Fruit fly (Drosophila melanogaster) whole organism, embryonic: Measurements from ENCODE around the gene CG11617.

ENCODE experiments used
- Abd-B ChIP-seq: fragments of 200-800 bp; sonication (Bioruptor generic); optimal IDR thresholded peaks from 2 replicates; lab custom pipeline; 2018; ENCODE audit warnings: missing biosample characterization, mild to moderate bottlenecking, missing genetic modification characterization, moderate library complexity
- Aef1 ChIP-seq: fragments of 200-800 bp; sonication (Bioruptor generic); IDR thresholded peaks from 3 replicates; pipeline ENCODE4 v1.3.6; 2022; ENCODE audit warnings: missing biosample characterization, missing genetic modification characterization
- CG11085 ChIP-seq: fragments of 200-800 bp; sonication (Bioruptor generic); IDR thresholded peaks from 2 replicates; pipeline ENCODE4 v1.3.6; 2022; ENCODE audit warnings: missing biosample characterization, missing genetic modification characterization
- CG13424 ChIP-seq: fragments of 200-800 bp; sonication (Bioruptor generic); optimal IDR thresholded peaks from 2 replicates; lab custom pipeline; 2019; ENCODE audit warnings: missing biosample characterization, mild to moderate bottlenecking, missing genetic modification characterization, moderate library complexity
- CG14667 ChIP-seq: fragments of 200-800 bp; sonication (Bioruptor generic); IDR thresholded peaks from 2 replicates; pipeline ENCODE4 v1.3.6; 2022; ENCODE audit warnings: missing biosample characterization, missing genetic modification characterization
- CG14860 ChIP-seq: fragments of 200-800 bp; sonication (Bioruptor generic); IDR thresholded peaks from 3 replicates; pipeline ENCODE4 v1.3.6; 2022; ENCODE audit warnings: missing biosample characterization, missing genetic modification characterization; ENCODE audit not compliant: partially characterized antibody
- CG15514 ChIP-seq: fragments of 200-800 bp; sonication (Bioruptor generic); optimal IDR thresholded peaks from 3 replicates; lab custom pipeline; 2017; ENCODE audit warnings: missing biosample characterization, missing genetic modification characterization, mild to moderate bottlenecking, moderate library complexity, missing genetic modification reagents
- CG17802 ChIP-seq: fragments of 200-800 bp; sonication (Bioruptor generic); optimal IDR thresholded peaks from 2 replicates; lab custom pipeline; 2018; ENCODE audit warnings: missing biosample characterization, mild to moderate bottlenecking, missing genetic modification characterization, moderate library complexity
- CG34422 ChIP-seq: fragments of 200-800 bp; sonication (Bioruptor generic); IDR thresholded peaks from 3 replicates; pipeline ENCODE4 v1.3.6; 2022; ENCODE audit warnings: missing biosample characterization, missing genetic modification characterization
- CG7987 ChIP-seq: fragments of 200-800 bp; sonication (Bioruptor generic); optimal IDR thresholded peaks from 2 replicates; lab custom pipeline; 2018; ENCODE audit warnings: missing biosample characterization, mild to moderate bottlenecking, missing genetic modification characterization, moderate library complexity
- CG8281 ChIP-seq: fragments of 200-800 bp; sonication (Bioruptor generic); optimal IDR thresholded peaks from 2 replicates; lab custom pipeline; 2018; ENCODE audit warnings: missing biosample characterization, mild to moderate bottlenecking, missing genetic modification characterization, moderate library complexity
- Dad ChIP-seq: fragments of 200-800 bp; sonication (Bioruptor generic); optimal IDR thresholded peaks from 3 replicates; lab custom pipeline; 2016; ENCODE audit warnings: missing biosample characterization, missing genetic modification characterization
- Dip2 ChIP-seq: fragments of 200-800 bp; sonication (Bioruptor generic); IDR thresholded peaks from 2 replicates; pipeline ENCODE4 v1.3.6; 2022; ENCODE audit warnings: missing biosample characterization, missing genetic modification characterization
- Dll ChIP-seq: fragments of 200-800 bp; sonication (Bioruptor generic); IDR thresholded peaks from 4 replicates; pipeline ENCODE4 v1.3.6; 2022; ENCODE audit warnings: missing biosample characterization, missing genetic modification characterization; ENCODE audit not compliant: partially characterized antibody
- ERR ChIP-seq: fragments of 200-800 bp; sonication (Bioruptor generic); optimal IDR thresholded peaks from 2 replicates; lab custom pipeline; 2016; ENCODE audit warnings: missing biosample characterization, missing genetic modification characterization
- Ets65A ChIP-seq: fragments of 200-800 bp; sonication (Bioruptor generic); peaks from one replicate; lab custom pipeline; 2016; ENCODE audit warnings: missing biosample characterization, missing genetic modification characterization
- H15 ChIP-seq: fragments of 200-800 bp; sonication (Bioruptor generic); IDR thresholded peaks from 3 replicates; pipeline ENCODE4 v1.3.6; 2022; ENCODE audit warnings: missing biosample characterization, missing genetic modification characterization
- HLH3B ChIP-seq: fragments of 200-800 bp; sonication (Bioruptor generic); IDR thresholded peaks from 2 replicates; pipeline ENCODE4 v1.3.6; 2022; ENCODE audit warnings: missing biosample characterization, missing genetic modification characterization
- Hr51 ChIP-seq, 2 experiments: fragments of 200-800 bp; sonication (Bioruptor generic); optimal IDR thresholded peaks; 2 replicates in 1 of 2; 3 replicates in 1 of 2; lab custom pipeline; 2016 to 2018; ENCODE audit warnings: missing biosample characterization in 2 of 2, missing genetic modification characterization in 2 of 2, mild to moderate bottlenecking in 1 of 2, moderate library complexity in 1 of 2
- Mad ChIP-seq: fragments of 200-800 bp; sonication (Bioruptor generic); optimal IDR thresholded peaks from 2 replicates; lab custom pipeline; 2016; ENCODE audit warnings: missing biosample characterization, missing genetic modification characterization
- Nf-YC ChIP-seq: fragments of 200-800 bp; optimal IDR thresholded peaks from 3 replicates; lab custom pipeline; 2019; ENCODE audit warnings: missing biosample characterization, mild to moderate bottlenecking, missing genetic modification characterization, moderate library complexity
- Scr ChIP-seq: fragments of 200-800 bp; sonication (Bioruptor generic); IDR thresholded peaks from 2 replicates; pipeline ENCODE4 v1.3.6; 2022; ENCODE audit warnings: missing biosample characterization, missing genetic modification characterization; ENCODE audit not compliant: partially characterized antibody
- Side ChIP-seq: fragments of 200-800 bp; sonication (Bioruptor generic); optimal IDR thresholded peaks from 2 replicates; lab custom pipeline; 2016; ENCODE audit warnings: missing biosample characterization, missing genetic modification characterization
- Sin3A ChIP-seq: fragments of >200 bp; optimal IDR thresholded peaks from 2 replicates; lab custom pipeline; 2018
- abd-A ChIP-seq: fragments of 200-800 bp; sonication (Bioruptor generic); optimal IDR thresholded peaks from 3 replicates; lab custom pipeline; 2019; ENCODE audit warnings: missing biosample characterization, mild to moderate bottlenecking, missing genetic modification characterization, moderate library complexity
- amos ChIP-seq: fragments of 200-800 bp; sonication (Bioruptor generic); IDR thresholded peaks from 2 replicates; pipeline ENCODE4 v1.3.6; 2022; ENCODE audit warnings: missing biosample characterization, missing genetic modification characterization; ENCODE audit not compliant: partially characterized antibody
- bbx ChIP-seq: fragments of 200-800 bp; sonication (Bioruptor generic); IDR thresholded peaks from 2 replicates; pipeline ENCODE4 v1.3.6; 2022; ENCODE audit warnings: missing biosample characterization, missing genetic modification characterization; ENCODE audit not compliant: partially characterized antibody
- bigmax ChIP-seq: fragments of 200-800 bp; sonication (Bioruptor generic); optimal IDR thresholded peaks from 2 replicates; lab custom pipeline; 2018; ENCODE audit warnings: missing biosample characterization, mild to moderate bottlenecking, missing genetic modification characterization
- cg ChIP-seq: fragments of 200-800 bp; sonication (Bioruptor generic); optimal IDR thresholded peaks from 3 replicates; lab custom pipeline; 2019; ENCODE audit warnings: missing biosample characterization, mild to moderate bottlenecking, missing genetic modification characterization, moderate library complexity
- cwo ChIP-seq: fragments of 200-800 bp; sonication (Bioruptor generic); optimal IDR thresholded peaks from 3 replicates; lab custom pipeline; 2017; ENCODE audit warnings: missing biosample characterization, missing genetic modification characterization, mild to moderate bottlenecking, moderate library complexity, missing genetic modification reagents
- dati ChIP-seq: fragments of 200-800 bp; sonication (Bioruptor generic); IDR thresholded peaks from 2 replicates; pipeline ENCODE4 v1.3.6; 2022; ENCODE audit warnings: missing biosample characterization, missing genetic modification characterization
- gce ChIP-seq: fragments of 200-800 bp; sonication (Bioruptor generic); IDR thresholded peaks from 3 replicates; pipeline ENCODE4 v1.3.6; 2022; ENCODE audit warnings: missing biosample characterization, missing genetic modification characterization
- hkb ChIP-seq, 2 experiments: fragments of 200-800 bp in 1 of 2; fragments of >200 bp in 1 of 2; sonication (Bioruptor generic) in 1 of 2; IDR thresholded peaks in 1 of 2; optimal IDR thresholded peaks in 1 of 2; 2 replicates each; pipeline versions ENCODE4 v1.3.6 to Lab custom; 2017 to 2022; ENCODE audit warnings: missing biosample characterization in 1 of 2, missing genetic modification characterization in 1 of 2
- ind ChIP-seq: fragments of 200-800 bp; sonication (Bioruptor generic); optimal IDR thresholded peaks from 3 replicates; lab custom pipeline; 2016; ENCODE audit warnings: missing biosample characterization, missing genetic modification characterization
- insv ChIP-seq, 2 experiments: fragments of 200-800 bp; sonication (Bioruptor generic); optimal IDR thresholded peaks; 3 replicates each; lab custom pipeline; 2016 to 2018; ENCODE audit warnings: missing biosample characterization in 2 of 2, missing genetic modification characterization in 2 of 2
- mirr ChIP-seq: fragments of 200-800 bp; sonication (Bioruptor generic); optimal IDR thresholded peaks from 3 replicates; lab custom pipeline; 2018; ENCODE audit warnings: missing biosample characterization, mild to moderate bottlenecking, missing genetic modification characterization
- oc ChIP-seq: fragments of 200-800 bp; sonication (Bioruptor generic); optimal IDR thresholded peaks from 2 replicates; lab custom pipeline; 2018; ENCODE audit warnings: missing biosample characterization, mild to moderate bottlenecking, missing genetic modification characterization, moderate library complexity
- pfk ChIP-seq: fragments of 200-800 bp; sonication (Bioruptor generic); optimal IDR thresholded peaks from 2 replicates; lab custom pipeline; 2018; ENCODE audit warnings: missing biosample characterization, mild to moderate bottlenecking, missing genetic modification characterization, moderate library complexity
- prd ChIP-seq, 3 experiments: fragments of >200 bp in 2 of 3; fragments of 200-800 bp in 1 of 3; sonication (Bioruptor generic) in 1 of 3; optimal IDR thresholded peaks in 2 of 3; IDR thresholded peaks in 1 of 3; 2 replicates in 2 of 3; 3 replicates in 1 of 3; pipeline versions ENCODE4 v1.3.6 to Lab custom; 2017 to 2022; ENCODE audit warnings: missing biosample characterization in 1 of 3, missing genetic modification characterization in 1 of 3
- pros ChIP-seq: fragments of 200-800 bp; sonication (Bioruptor generic); optimal IDR thresholded peaks from 3 replicates; lab custom pipeline; 2019; ENCODE audit warnings: missing biosample characterization, mild to moderate bottlenecking, missing genetic modification characterization, moderate library complexity
- pum ChIP-seq: fragments of 200-800 bp; sonication (Bioruptor generic); optimal IDR thresholded peaks from 2 replicates; lab custom pipeline; 2016; ENCODE audit warnings: missing biosample characterization, missing genetic modification characterization
- rib ChIP-seq: fragments of 200-800 bp; sonication (Bioruptor generic); IDR thresholded peaks from 2 replicates; pipeline ENCODE4 v1.3.6; 2022; ENCODE audit warnings: missing biosample characterization, missing genetic modification characterization
- shn ChIP-seq: fragments of 200-800 bp; sonication (Bioruptor generic); optimal IDR thresholded peaks from 3 replicates; lab custom pipeline; 2016; ENCODE audit warnings: missing biosample characterization, missing genetic modification characterization
- sna ChIP-seq: fragments of 200-800 bp; sonication (Bioruptor generic); IDR thresholded peaks from 2 replicates; pipeline ENCODE4 v1.3.6; 2022; ENCODE audit warnings: missing biosample characterization, missing genetic modification characterization; ENCODE audit not compliant: partially characterized antibody
- tio ChIP-seq: fragments of 200-800 bp; sonication (Bioruptor generic); optimal IDR thresholded peaks from 2 replicates; lab custom pipeline; 2017; ENCODE audit warnings: missing biosample characterization, missing genetic modification characterization, inconsistent platforms
- wek ChIP-seq: fragments of 200-800 bp; sonication (Bioruptor generic); optimal IDR thresholded peaks from 3 replicates; lab custom pipeline; 2018; ENCODE audit warnings: missing biosample characterization, mild to moderate bottlenecking, missing genetic modification characterization, moderate library complexity
- wor ChIP-seq: fragments of 200-800 bp; sonication (Bioruptor generic); IDR thresholded peaks from 2 replicates; pipeline ENCODE4 v1.3.6; 2022; ENCODE audit warnings: missing biosample characterization, missing genetic modification characterization
- zf30C ChIP-seq: fragments of 200-800 bp; sonication (Bioruptor generic); optimal IDR thresholded peaks from 3 replicates; lab custom pipeline; 2018; ENCODE audit warnings: missing biosample characterization, mild to moderate bottlenecking, missing genetic modification characterization

CG11617 gene

dm6 chr2L:223867-224598, 16.9 kb upstream of the CG11617 start (continued):
- TF ChIP-seq wek (GFP tag; lab: Kevin White, UChicago) (no peak), Dip2 (GFP tag; lab: Robert Waterston, UW) (no peak), mirr (GFP tag; lab: Kevin White, UChicago) (no peak), shn (GFP tag; lab: Kevin White, UChicago) (no peak), hkb (optimal IDR thresholded peaks at IDR 0.05; lab: Kevin White, UChicago) (no peak), hkb (GFP tag; IDR thresholded peaks at IDR 0.05; lab: Robert Waterston, UW) (no peak), bigmax (GFP tag; lab: Kevin White, UChicago) (no peak), CG34422 (GFP tag; lab: Robert Waterston, UW) (no peak), Abd-B (GFP tag; lab: Kevin White, UChicago) (no peak), CG14667 (GFP tag; lab: Robert Waterston, UW) (no peak), CG17802 (tag; lab: Kevin White, UChicago) (no peak), CG13424 (tag; lab: Kevin White, UChicago) (no peak), CG15514 (no peak), Dad (GFP tag; lab: Kevin White, UChicago) (no peak), Mad (GFP tag; lab: Kevin White, UChicago) (no peak), Dll (0 out of 4 replicates have a peak, but pooled peaks have one; percentile 46), ERR (GFP tag; lab: Kevin White, UChicago) (no peak), bbx (GFP tag; lab: Robert Waterston, UW) (no peak), CG14860 (no peak), zf30C (GFP tag; lab: Kevin White, UChicago) (no peak), cg (GFP tag; lab: Kevin White, UChicago) (peak; percentile 69), sna (GFP tag; lab: Robert Waterston, UW) (0 out of 2 replicates have a peak, but pooled peaks have one; percentile 19), CG7987 (GFP tag; lab: Kevin White, UChicago) (no peak), amos (peak; percentile 31; the same call in 1 of the 2 replicates), Hr51 (GFP tag; optimal IDR thresholded peaks at IDR 0.05; lab: Kevin White, UChicago) (no peak), Sin3A (lab: Kevin White, UChicago) (no peak), prd (optimal IDR thresholded peaks at IDR 0.05; lab: Kevin White, UChicago) (no peak), prd (GFP tag; IDR thresholded peaks at IDR 0.05; lab: Robert Waterston, UW) (no peak), cwo (GFP tag; lab: Kevin White, UChicago) (no peak), wor (GFP tag; lab: Robert Waterston, UW) (no peak), Aef1 (GFP tag; lab: Robert Waterston, UW) (0 out of 3 replicates have a peak, but pooled peaks have one; percentile 9), Ets65A (GFP tag; lab: Kevin White, UChicago) (no peak), abd-A (tag; lab: Kevin White, UChicago) (peak; percentile 46), ind (GFP tag; lab: Kevin White, UChicago) (no peak), insv (GFP tag; optimal IDR thresholded peaks at IDR 0.05; lab: Kevin White, UChicago) (no peak), rib (GFP tag; lab: Robert Waterston, UW) (no peak), CG11085 (GFP tag; lab: Robert Waterston, UW) (no peak), pfk (no peak), HLH3B (GFP tag; lab: Robert Waterston, UW) (no peak), gce (GFP tag; lab: Robert Waterston, UW) (no peak), CG8281 (tag; lab: Kevin White, UChicago) (no peak), H15 (no peak), tio (GFP tag; lab: Kevin White, UChicago) (no peak), Side (GFP tag; lab: Kevin White, UChicago) (no peak), pros (GFP tag; lab: Kevin White, UChicago) (peak; percentile 99), oc (tag; lab: Kevin White, UChicago) (no peak), dati (GFP tag; lab: Robert Waterston, UW) (no peak), Scr (peak; percentile 39; the same call in 1 of the 2 replicates), pum (no peak), Nf-YC (tag; lab: Kevin White, UChicago) (no peak)
